Fruit fly (Drosophila melanogaster) whole organism, embryonic: ENCODE data around the gene CG45207.
A peak's percentile ranks its signal among the peaks of the same experiment; 100 is the strongest.

ENCODE experiments used
- CG10147 ChIP-seq: fragments of 200-800 bp; sonication (Bioruptor generic); optimal IDR thresholded peaks from 2 replicates; lab custom pipeline; 2019; ENCODE audit warnings: missing biosample characterization, mild to moderate bottlenecking, missing genetic modification characterization, moderate library complexity
- CG11247 ChIP-seq: fragments of 200-800 bp; sonication (Bioruptor generic); IDR thresholded peaks from 2 replicates; pipeline ENCODE4 v1.3.6; 2022; ENCODE audit warnings: missing biosample characterization, missing genetic modification characterization
- CG13894 ChIP-seq: fragments of 200-800 bp; sonication (Bioruptor generic); optimal IDR thresholded peaks from 3 replicates; lab custom pipeline; 2018; ENCODE audit warnings: missing biosample characterization, mild to moderate bottlenecking, missing genetic modification characterization, moderate library complexity
- CG16815 ChIP-seq: fragments of 200-800 bp; sonication (Bioruptor generic); optimal IDR thresholded peaks from 3 replicates; lab custom pipeline; 2017; ENCODE audit warnings: missing biosample characterization, mild to moderate bottlenecking, missing genetic modification characterization
- CG17912 ChIP-seq: fragments of 200-800 bp; sonication (Bioruptor generic); optimal IDR thresholded peaks from 2 replicates; lab custom pipeline; 2018; ENCODE audit warnings: missing biosample characterization, mild to moderate bottlenecking, missing genetic modification characterization
- CG2712 ChIP-seq: fragments of 200-800 bp; optimal IDR thresholded peaks from 3 replicates; lab custom pipeline; 2019; ENCODE audit warnings: missing biosample characterization, mild to moderate bottlenecking, missing genetic modification characterization, moderate library complexity
- CG2875 ChIP-seq: fragments of 200-800 bp; sonication (Bioruptor generic); optimal IDR thresholded peaks from 2 replicates; lab custom pipeline; 2017; ENCODE audit warnings: missing biosample characterization, mild to moderate bottlenecking, missing genetic modification characterization, missing genetic modification reagents
- CG32767 ChIP-seq: fragments of 200-800 bp; sonication (Bioruptor generic); IDR thresholded peaks from 2 replicates; pipeline ENCODE4 v1.3.6; 2022; ENCODE audit warnings: missing biosample characterization, missing genetic modification characterization
- CG3726 ChIP-seq: fragments of 200-800 bp; sonication (Bioruptor generic); IDR thresholded peaks from 3 replicates; pipeline ENCODE4, ENCODE4 v1.3.6; 2022; ENCODE audit warnings: missing biosample characterization, missing genetic modification characterization
- CG4404 ChIP-seq: fragments of 200-800 bp; sonication (Bioruptor generic); IDR thresholded peaks from 2 replicates; pipeline ENCODE4 v1.3.6; 2022; ENCODE audit warnings: missing biosample characterization, missing genetic modification characterization
- CG4424 ChIP-seq: fragments of 200-800 bp; sonication (Bioruptor generic); optimal IDR thresholded peaks from 3 replicates; lab custom pipeline; 2016; ENCODE audit warnings: missing biosample characterization, missing genetic modification characterization
- CG4730 ChIP-seq: fragments of 200-800 bp; sonication (Bioruptor generic); IDR thresholded peaks from 2 replicates; pipeline ENCODE4 v1.3.6; 2022; ENCODE audit warnings: missing biosample characterization, missing genetic modification characterization
- CG5245 ChIP-seq: fragments of 200-800 bp; sonication (Bioruptor generic); optimal IDR thresholded peaks from 3 replicates; lab custom pipeline; 2016; ENCODE audit warnings: missing biosample characterization, missing genetic modification characterization
- CG6689 ChIP-seq: fragments of 200-800 bp; sonication (Bioruptor generic); IDR thresholded peaks from 2 replicates; pipeline ENCODE4 v1.3.6; 2022; ENCODE audit warnings: missing biosample characterization, missing genetic modification characterization
- CG8924 ChIP-seq: fragments of 200-800 bp; optimal IDR thresholded peaks from 3 replicates; lab custom pipeline; 2019; ENCODE audit warnings: missing biosample characterization, mild to moderate bottlenecking, missing genetic modification characterization, moderate library complexity
- Drgx ChIP-seq: fragments of 200-800 bp; sonication (Bioruptor generic); IDR thresholded peaks from 2 replicates; pipeline ENCODE4 v1.3.6; 2022; ENCODE audit warnings: missing biosample characterization, missing genetic modification characterization
- Ets65A ChIP-seq: fragments of 200-800 bp; sonication (Bioruptor generic); peaks from one replicate; lab custom pipeline; 2016; ENCODE audit warnings: missing biosample characterization, missing genetic modification characterization
- H15 ChIP-seq: fragments of 200-800 bp; sonication (Bioruptor generic); IDR thresholded peaks from 3 replicates; pipeline ENCODE4 v1.3.6; 2022; ENCODE audit warnings: missing biosample characterization, missing genetic modification characterization
- HLH3B ChIP-seq: fragments of 200-800 bp; sonication (Bioruptor generic); IDR thresholded peaks from 2 replicates; pipeline ENCODE4 v1.3.6; 2022; ENCODE audit warnings: missing biosample characterization, missing genetic modification characterization
- Hmr ChIP-seq: fragments of 200-800 bp; sonication (Bioruptor generic); optimal IDR thresholded peaks from 3 replicates; lab custom pipeline; 2017; ENCODE audit warnings: mild to moderate bottlenecking, missing biosample characterization, missing genetic modification reagents, missing genetic modification characterization
- Meics ChIP-seq: fragments of 200-800 bp; sonication (Bioruptor generic); optimal IDR thresholded peaks from 2 replicates; lab custom pipeline; 2017; ENCODE audit warnings: missing biosample characterization, mild to moderate bottlenecking, missing genetic modification characterization
- Nf-YC ChIP-seq: fragments of 200-800 bp; optimal IDR thresholded peaks from 3 replicates; lab custom pipeline; 2019; ENCODE audit warnings: missing biosample characterization, mild to moderate bottlenecking, missing genetic modification characterization, moderate library complexity
- Ptx1 ChIP-seq: fragments of 200-800 bp; sonication (Bioruptor generic); IDR thresholded peaks from 2 replicates; pipeline ENCODE4 v1.3.6; 2022; ENCODE audit warnings: missing biosample characterization, missing genetic modification characterization
- Ssrp ChIP-seq: fragments of 200-800 bp; sonication (Bioruptor generic); optimal IDR thresholded peaks from 2 replicates; lab custom pipeline; 2018; ENCODE audit warnings: missing biosample characterization, mild to moderate bottlenecking, missing genetic modification characterization, moderate library complexity
- Stat92E ChIP-seq, 3 experiments: fragments of >200 bp in 2 of 3; fragments of 200-800 bp in 1 of 3; sonication (Bioruptor generic) in 1 of 3; optimal IDR thresholded peaks; 2 replicates each; lab custom pipeline; 2017 to 2019; ENCODE audit warnings: missing biosample characterization in 3 of 3, missing genetic modification characterization in 3 of 3, mild to moderate bottlenecking in 1 of 3, moderate library complexity in 1 of 3
- YL-1 ChIP-seq: fragments of 200-800 bp; sonication (Bioruptor generic); optimal IDR thresholded peaks from 3 replicates; lab custom pipeline; 2017; ENCODE audit warnings: missing biosample characterization, mild to moderate bottlenecking, missing genetic modification characterization
- ac ChIP-seq: fragments of 200-800 bp; sonication (Bioruptor generic); optimal IDR thresholded peaks from 3 replicates; lab custom pipeline; 2017; ENCODE audit warnings: missing biosample characterization, mild to moderate bottlenecking, missing genetic modification characterization
- cas ChIP-seq: fragments of 200-800 bp; sonication (Bioruptor generic); IDR thresholded peaks from 2 replicates; pipeline ENCODE4 v1.3.6; 2022; ENCODE audit warnings: missing biosample characterization, missing genetic modification characterization
- chinmo ChIP-seq: fragments of 200-800 bp; sonication (Bioruptor generic); IDR thresholded peaks from 4 replicates; pipeline ENCODE4 v1.3.6; 2022; ENCODE audit warnings: missing biosample characterization, missing genetic modification characterization; ENCODE audit not compliant: partially characterized antibody
- dmrt99B ChIP-seq: fragments of 200-800 bp; sonication (Bioruptor generic); optimal IDR thresholded peaks from 2 replicates; lab custom pipeline; 2018; ENCODE audit warnings: missing biosample characterization, mild to moderate bottlenecking, missing genetic modification characterization, moderate library complexity
- dpn ChIP-seq, 2 experiments: fragments of 200-800 bp; sonication (Bioruptor generic); optimal IDR thresholded peaks; 3 replicates each; lab custom pipeline; 2016; ENCODE audit warnings: missing biosample characterization in 2 of 2, missing genetic modification characterization in 2 of 2
- en ChIP-seq: fragments of 200-800 bp; sonication (Bioruptor generic); optimal IDR thresholded peaks from 2 replicates; lab custom pipeline; 2016; ENCODE audit warnings: missing biosample characterization, missing genetic modification characterization
- esg ChIP-seq: fragments of 200-800 bp; sonication (Bioruptor generic); conservative IDR thresholded peaks from 2 replicates; pipeline ENCODE4 v1.3.6; 2022; ENCODE audit warnings: missing biosample characterization, missing genetic modification characterization
- grn ChIP-seq: fragments of 200-800 bp; sonication (Bioruptor generic); optimal IDR thresholded peaks from 3 replicates; lab custom pipeline; 2017; ENCODE audit warnings: missing biosample characterization, missing genetic modification characterization
- gsb-n ChIP-seq: fragments of 200-800 bp; sonication (Bioruptor generic); optimal IDR thresholded peaks from 3 replicates; lab custom pipeline; 2018; ENCODE audit warnings: missing biosample characterization, mild to moderate bottlenecking, missing genetic modification characterization
- kah ChIP-seq: fragments of 200-800 bp; sonication (Bioruptor generic); optimal IDR thresholded peaks from 2 replicates; lab custom pipeline; 2018; ENCODE audit warnings: missing biosample characterization, mild to moderate bottlenecking, missing genetic modification characterization
- knrl ChIP-seq: fragments of 200-800 bp; sonication (Bioruptor generic); IDR thresholded peaks from 3 replicates; pipeline ENCODE4 v1.3.6; 2022; ENCODE audit warnings: missing biosample characterization, missing genetic modification characterization; ENCODE audit not compliant: partially characterized antibody
- lov ChIP-seq, 2 experiments: fragments of 200-800 bp in 1 of 2; fragments of >200 bp in 1 of 2; sonication (Bioruptor generic) in 1 of 2; IDR thresholded peaks in 1 of 2; optimal IDR thresholded peaks in 1 of 2; 2 replicates in 1 of 2; 3 replicates in 1 of 2; pipeline versions ENCODE4 v1.3.6 to Lab custom; 2017 to 2022; ENCODE audit warnings: missing biosample characterization in 1 of 2, missing genetic modification characterization in 1 of 2
- onecut ChIP-seq: fragments of 200-800 bp; sonication (Bioruptor generic); IDR thresholded peaks from 2 replicates; pipeline ENCODE4 v1.3.6; 2022; ENCODE audit warnings: missing biosample characterization, missing genetic modification characterization
- peb ChIP-seq: fragments of 200-800 bp; sonication (Bioruptor generic); IDR thresholded peaks from 2 replicates; pipeline ENCODE4 v1.3.6; 2022; ENCODE audit warnings: missing biosample characterization, missing genetic modification characterization
- phol ChIP-seq: fragments of 200-800 bp; sonication (Bioruptor generic); optimal IDR thresholded peaks from 3 replicates; lab custom pipeline; 2018; ENCODE audit warnings: missing biosample characterization, mild to moderate bottlenecking, missing genetic modification characterization, moderate library complexity
- prd ChIP-seq, 3 experiments: fragments of >200 bp in 2 of 3; fragments of 200-800 bp in 1 of 3; sonication (Bioruptor generic) in 1 of 3; optimal IDR thresholded peaks in 2 of 3; IDR thresholded peaks in 1 of 3; 2 replicates in 2 of 3; 3 replicates in 1 of 3; pipeline versions ENCODE4 v1.3.6 to Lab custom; 2017 to 2022; ENCODE audit warnings: missing biosample characterization in 1 of 3, missing genetic modification characterization in 1 of 3
- psq ChIP-seq: fragments of 200-800 bp; sonication (Bioruptor generic); optimal IDR thresholded peaks from 2 replicates; lab custom pipeline; 2017; ENCODE audit warnings: missing biosample characterization, missing genetic modification characterization
- repo ChIP-seq: fragments of 200-800 bp; sonication (Bioruptor generic); optimal IDR thresholded peaks from 2 replicates; lab custom pipeline; 2016; ENCODE audit warnings: missing biosample characterization, missing genetic modification characterization
- salm ChIP-seq: fragments of 200-800 bp; sonication (Bioruptor generic); optimal IDR thresholded peaks from 2 replicates; lab custom pipeline; 2018; ENCODE audit warnings: missing biosample characterization, mild to moderate bottlenecking, missing genetic modification characterization
- tin ChIP-seq: fragments of 200-800 bp; sonication (Bioruptor generic); optimal IDR thresholded peaks from 3 replicates; lab custom pipeline; 2016; ENCODE audit warnings: missing biosample characterization, missing genetic modification characterization
- trem ChIP-seq: fragments of 200-800 bp; optimal IDR thresholded peaks from 3 replicates; lab custom pipeline; 2019; ENCODE audit warnings: missing biosample characterization, mild to moderate bottlenecking, missing genetic modification characterization, moderate library complexity
- trh ChIP-seq: fragments of 200-800 bp; sonication (Bioruptor generic); optimal IDR thresholded peaks from 2 replicates; lab custom pipeline; 2016; ENCODE audit warnings: missing biosample characterization, missing genetic modification characterization
- usp ChIP-seq: fragments of >200 bp; optimal IDR thresholded peaks from 2 replicates; lab custom pipeline; 2017; ENCODE audit warnings: missing biosample characterization, missing genetic modification characterization
- zen ChIP-seq: fragments of 200-800 bp; sonication (Bioruptor generic); optimal IDR thresholded peaks from 3 replicates; lab custom pipeline; 2018; ENCODE audit warnings: missing biosample characterization, mild to moderate bottlenecking, missing genetic modification characterization, moderate library complexity

Gene CG45207

DNA sequence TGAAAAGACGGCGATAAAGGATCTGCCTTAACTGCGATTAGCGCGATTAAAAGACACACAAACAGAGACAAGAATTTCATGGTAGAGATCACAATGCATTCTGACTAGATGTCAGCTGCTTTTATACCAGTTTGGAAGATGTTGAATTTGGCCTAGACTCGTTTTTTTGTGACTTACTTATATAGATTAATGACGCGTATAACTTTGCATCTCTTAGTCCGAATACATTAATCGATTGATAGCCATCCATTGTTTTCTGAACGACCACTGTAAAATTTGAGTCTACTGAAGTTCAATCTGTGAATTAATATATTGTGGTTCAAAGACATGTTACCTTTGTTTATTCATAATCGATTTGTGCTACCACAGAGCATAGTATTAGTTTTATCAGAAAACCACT, at the start of gene CG45207:
Gene CG45207 (minus strand): TSS at position 101 of the 400 bp plus-strand sequence.
- TF ChIP-seq CG13894 (no peak), trh (GFP tag; lab: Kevin White, UChicago) (no peak), usp (no peak), CG32767 (GFP tag; lab: Robert Waterston, UW) (no peak), Stat92E (GFP tag; optimal IDR thresholded peaks at IDR 0.05; lab: Kevin White, UChicago) (no peak), YL-1 (no peak), psq (GFP tag; lab: Kevin White, UChicago) (no peak), peb (GFP tag; lab: Robert Waterston, UW) (no peak), CG8924 (tag; lab: Kevin White, UChicago) (no peak), Ssrp (tag; lab: Kevin White, UChicago) (no peak), chinmo (GFP tag; lab: Robert Waterston, UW) (no peak), CG16815 (GFP tag; lab: Kevin White, UChicago) (no peak), trem (no peak), CG4730 (GFP tag; lab: Robert Waterston, UW) (no peak), zen (tag; lab: Kevin White, UChicago) (no peak), en (no peak), grn (GFP tag; lab: Kevin White, UChicago) (no peak), Drgx (GFP tag; lab: Robert Waterston, UW) (no peak), salm (tag; lab: Kevin White, UChicago) (no peak), CG10147 (GFP tag; lab: Kevin White, UChicago) (no peak)

DNA sequence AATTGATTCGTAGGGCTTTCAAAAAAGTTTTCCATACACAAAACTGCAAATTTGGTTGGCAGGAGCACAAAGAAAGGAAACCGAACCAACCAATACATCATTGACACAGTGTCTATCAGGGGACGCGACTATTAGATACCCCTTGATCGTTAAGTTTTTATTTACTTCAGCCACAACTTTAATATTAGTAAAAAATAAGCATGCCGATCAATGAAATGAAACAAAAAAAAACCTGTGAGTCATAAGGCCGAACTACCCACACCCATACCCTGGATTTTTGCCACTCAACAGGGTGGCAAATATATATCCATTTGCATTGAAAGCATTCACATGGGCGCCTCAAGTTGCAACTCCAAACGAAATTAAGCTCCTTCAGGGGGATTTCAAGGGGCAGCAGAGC, 41.1 kb upstream of the CG45207 start:
- no peak for TF ChIP-seq tin (GFP tag; lab: Kevin White, UChicago)
- TF ChIP-seq Drgx (GFP tag; lab: Robert Waterston, UW), result peak; percentile 46; the same call in 1 of the 2 replicates
- TF ChIP-seq onecut (GFP tag; lab: Robert Waterston, UW), result no peak
- TF ChIP-seq CG2875, result no peak
- TF ChIP-seq CG11247 (GFP tag; lab: Robert Waterston, UW), result peak; percentile 33; the same call in 1 of the 2 replicates
- no peak for TF ChIP-seq knrl (GFP tag; lab: Robert Waterston, UW)
- no peak for TF ChIP-seq gsb-n (tag; lab: Kevin White, UChicago)
- 0 out of 2 replicates have a peak, but pooled peaks have one; percentile 22 for TF ChIP-seq Ptx1 (GFP tag; lab: Robert Waterston, UW)
- no peak for TF ChIP-seq Meics (GFP tag; lab: Kevin White, UChicago)
- no peak for TF ChIP-seq CG17912
- TF ChIP-seq Ets65A (GFP tag; lab: Kevin White, UChicago), result peak; percentile 92
- TF ChIP-seq cas (GFP tag; lab: Robert Waterston, UW), result no peak
- TF ChIP-seq CG4424 (GFP tag; lab: Kevin White, UChicago), result no peak
- TF ChIP-seq CG6689 (GFP tag; lab: Robert Waterston, UW), result 0 out of 2 replicates have a peak, but pooled peaks have one; percentile 34
- no peak for TF ChIP-seq dmrt99B (tag; lab: Kevin White, UChicago)
- TF ChIP-seq Hmr (GFP tag; lab: Kevin White, UChicago), result no peak
- TF ChIP-seq CG4404 (GFP tag; lab: Robert Waterston, UW), result peak; percentile 48
- no peak for TF ChIP-seq repo (GFP tag; lab: Kevin White, UChicago)
- TF ChIP-seq Nf-YC, result no peak
- TF ChIP-seq esg (GFP tag; lab: Robert Waterston, UW), result peak; percentile 24; the same call in 1 of the 2 replicates
- TF ChIP-seq CG3726 (GFP tag; lab: Robert Waterston, UW), result no peak
- 0 out of 3 replicates have a peak, but pooled peaks have one; percentile 22 for TF ChIP-seq H15 (GFP tag; lab: Robert Waterston, UW)
- TF ChIP-seq HLH3B (GFP tag; lab: Robert Waterston, UW), result no peak
- TF ChIP-seq ac (GFP tag; lab: Kevin White, UChicago), result no peak
- peak; percentile 7 for TF ChIP-seq phol
- TF ChIP-seq prd (optimal IDR thresholded peaks at IDR 0.05; lab: Kevin White, UChicago), result no peak
- TF ChIP-seq prd (GFP tag; IDR thresholded peaks at IDR 0.05; lab: Robert Waterston, UW), result peak; percentile 76; the same call in 2 of the 3 replicates
- no peak for TF ChIP-seq lov (optimal IDR thresholded peaks at IDR 0.05; lab: Kevin White, UChicago)
- TF ChIP-seq lov (GFP tag; IDR thresholded peaks at IDR 0.05; lab: Robert Waterston, UW), result no peak
- peak; percentile 1 for TF ChIP-seq CG5245
- no peak for TF ChIP-seq kah
- TF ChIP-seq dpn (GFP tag; optimal IDR thresholded peaks at IDR 0.05; lab: Kevin White, UChicago), result peak in 1 of 2 experiments; percentile 2
- TF ChIP-seq CG2712 (tag; lab: Kevin White, UChicago), result no peak
